Worm (Caenorhabditis elegans) whole organism, L1 larva: ENCODE data around the gene che-2.

ENCODE experiments used
- C16A3.4 ChIP-seq: fragments of 150-350 bp; optimal IDR thresholded peaks from 2 replicates; lab custom pipeline; 2014; ENCODE audit warnings: missing biosample characterization, missing genetic modification characterization
- C34B4.2 ChIP-seq: sonication (generic microtip); optimal IDR thresholded peaks from 2 replicates; lab custom pipeline; 2017; ENCODE audit warnings: mild to moderate bottlenecking, missing genetic modification characterization, missing compliant biosample characterization
- F16B12.6 ChIP-seq: fragments of 150-350 bp; optimal IDR thresholded peaks from 2 replicates; lab custom pipeline; 2014; ENCODE audit warnings: missing biosample characterization, missing genetic modification characterization
- aha-1 ChIP-seq: fragments of 150-350 bp; optimal IDR thresholded peaks from 2 replicates; lab custom pipeline; 2014; ENCODE audit warnings: missing biosample characterization, missing genetic modification characterization
- blmp-1 ChIP-seq: fragments of 150-350 bp; optimal IDR thresholded peaks from 2 replicates; lab custom pipeline; 2014; ENCODE audit warnings: missing biosample characterization, missing genetic modification characterization
- ceh-63 ChIP-seq: fragments of 200-800 bp; sonication (Bioruptor generic); optimal IDR thresholded peaks from 2 replicates; lab custom pipeline; 2018; ENCODE audit warnings: mild to moderate bottlenecking, missing genetic modification characterization, missing compliant biosample characterization
- ceh-88 ChIP-seq: fragments of 200-800 bp; sonication (Bioruptor generic); IDR thresholded peaks from 2 replicates; pipeline ENCODE4 v1.3.6; 2022; ENCODE audit warnings: missing genetic modification characterization, missing compliant biosample characterization
- ceh-90 ChIP-seq: sonication (generic microtip); optimal IDR thresholded peaks from 2 replicates; lab custom pipeline; 2016; ENCODE audit warnings: missing genetic modification characterization, missing compliant biosample characterization
- ces-1 ChIP-seq: fragments of 150-350 bp; optimal IDR thresholded peaks from 2 replicates; lab custom pipeline; 2014; ENCODE audit warnings: missing biosample characterization, missing genetic modification reagents, missing genetic modification characterization
- dpl-1 ChIP-seq, 3 experiments: fragments of 150-350 bp in 2 of 3; sonication (generic microtip) in 1 of 3; optimal IDR thresholded peaks; 2 replicates each; lab custom pipeline; 2014 to 2017; ENCODE audit warnings: missing biosample characterization in 3 of 3, missing genetic modification characterization in 3 of 3, missing genetic modification reagents in 3 of 3
- efl-1 ChIP-seq, 4 experiments: fragments of 150-350 bp; optimal IDR thresholded peaks in 3 of 4; peaks in 1 of 4; 1 replicate in 1 of 4; 2 replicates in 3 of 4; lab custom pipeline; 2014; ENCODE audit warnings: missing biosample characterization in 2 of 4, missing genetic modification characterization in 2 of 4, missing genetic modification reagents in 2 of 4
- efl-3 ChIP-seq: fragments of 200-800 bp; sonication (Bioruptor generic); optimal IDR thresholded peaks from 2 replicates; lab custom pipeline; 2018; ENCODE audit warnings: mild to moderate bottlenecking, missing genetic modification characterization, missing compliant biosample characterization
- egl-13 ChIP-seq: sonication (generic microtip); optimal IDR thresholded peaks from 2 replicates; lab custom pipeline; 2016; ENCODE audit warnings: missing genotype, missing genetic modification reagents, missing genetic modification characterization, missing compliant biosample characterization
- elt-2 ChIP-seq: sonication (generic microtip); optimal IDR thresholded peaks from 2 replicates; lab custom pipeline; 2016; ENCODE audit warnings: missing genetic modification characterization, mild to moderate bottlenecking, inconsistent platforms, missing compliant biosample characterization, missing genetic modification reagents
- fkh-4 ChIP-seq: sonication (generic microtip); optimal IDR thresholded peaks from 2 replicates; lab custom pipeline; 2016; ENCODE audit warnings: missing compliant biosample characterization, missing genetic modification characterization, borderline replicate concordance
- hlh-17 ChIP-seq: fragments of 200-800 bp; sonication (Bioruptor generic); optimal IDR thresholded peaks from 2 replicates; lab custom pipeline; 2018; ENCODE audit warnings: missing genetic modification characterization, mild to moderate bottlenecking, missing compliant biosample characterization, moderate library complexity, borderline replicate concordance
- hlh-4 ChIP-seq: sonication (generic microtip); optimal IDR thresholded peaks from 2 replicates; lab custom pipeline; 2016; ENCODE audit warnings: mild to moderate bottlenecking, missing genetic modification characterization, missing compliant biosample characterization
- irx-1 ChIP-seq: sonication (generic microtip); optimal IDR thresholded peaks from 2 replicates; lab custom pipeline; 2016; ENCODE audit warnings: missing genetic modification characterization, missing compliant biosample characterization
- lin-13 ChIP-seq: fragments of 150-350 bp; optimal IDR thresholded peaks from 2 replicates; lab custom pipeline; 2014; ENCODE audit warnings: missing biosample characterization, missing genetic modification reagents, missing genetic modification characterization
- lin-14 ChIP-seq: fragments of 200-800 bp; sonication (Bioruptor generic); optimal IDR thresholded peaks from 2 replicates; lab custom pipeline; 2018; ENCODE audit warnings: mild to moderate bottlenecking, missing genetic modification characterization, moderate library complexity, missing compliant biosample characterization
- lin-15B ChIP-seq: fragments of 150-350 bp; sonication (generic microtip); optimal IDR thresholded peaks from 3 replicates; lab custom pipeline; 2014; ENCODE audit warnings: missing biosample characterization, missing genetic modification characterization
- lin-35 ChIP-seq, 2 experiments: fragments of 150-350 bp; optimal IDR thresholded peaks; 2 replicates each; lab custom pipeline; 2014; ENCODE audit warnings: missing biosample characterization in 2 of 2, missing genetic modification characterization in 2 of 2, missing genetic modification reagents in 2 of 2
- lin-39 ChIP-seq: fragments of 150-350 bp; optimal IDR thresholded peaks from 2 replicates; lab custom pipeline; 2014; ENCODE audit warnings: missing biosample characterization, missing genetic modification reagents, missing genetic modification characterization
- lir-3 ChIP-seq: sonication (generic microtip); optimal IDR thresholded peaks from 2 replicates; lab custom pipeline; 2016; ENCODE audit warnings: mild to moderate bottlenecking, missing genetic modification characterization, moderate library complexity, missing compliant biosample characterization; ENCODE audit not compliant: poor library complexity
- lsy-2 ChIP-seq, 2 experiments: fragments of 150-350 bp; optimal IDR thresholded peaks; 2 replicates each; lab custom pipeline; 2014; ENCODE audit warnings: missing biosample characterization in 2 of 2, missing genetic modification characterization in 2 of 2
- mdl-1 ChIP-seq, 2 experiments: fragments of 150-350 bp; optimal IDR thresholded peaks; 2 replicates each; lab custom pipeline; 2014 to 2017; ENCODE audit warnings: missing biosample characterization in 2 of 2, missing genetic modification characterization in 2 of 2, inconsistent platforms in 1 of 2
- mef-2 ChIP-seq: fragments of 150-350 bp; optimal IDR thresholded peaks from 2 replicates; lab custom pipeline; 2014; ENCODE audit warnings: missing biosample characterization, missing genetic modification characterization
- mep-1 ChIP-seq: fragments of 150-350 bp; optimal IDR thresholded peaks from 2 replicates; lab custom pipeline; 2014; ENCODE audit warnings: missing biosample characterization, missing genetic modification characterization
- nhr-11 ChIP-seq: fragments of 150-350 bp; optimal IDR thresholded peaks from 2 replicates; lab custom pipeline; 2014; ENCODE audit warnings: missing biosample characterization, missing genetic modification characterization
- nhr-12 ChIP-seq: sonication (generic microtip); optimal IDR thresholded peaks from 2 replicates; lab custom pipeline; 2017; ENCODE audit warnings: missing biosample characterization, missing genetic modification characterization
- nhr-20 ChIP-seq: sonication (generic microtip); optimal IDR thresholded peaks from 2 replicates; lab custom pipeline; 2016; ENCODE audit warnings: mild to moderate bottlenecking, missing genetic modification characterization, missing compliant biosample characterization
- nhr-237 ChIP-seq: fragments of 150-350 bp; optimal IDR thresholded peaks from 2 replicates; lab custom pipeline; 2014; ENCODE audit warnings: missing biosample characterization, missing genetic modification characterization
- nhr-47 ChIP-seq: sonication (generic microtip); optimal IDR thresholded peaks from 2 replicates; lab custom pipeline; 2016; ENCODE audit warnings: mild to moderate bottlenecking, missing genetic modification characterization, moderate library complexity, missing compliant biosample characterization
- nhr-76 ChIP-seq: sonication (generic microtip); optimal IDR thresholded peaks from 2 replicates; lab custom pipeline; 2017; ENCODE audit warnings: missing biosample characterization, missing genetic modification characterization
- nhr-77 ChIP-seq: fragments of 150-350 bp; optimal IDR thresholded peaks from 2 replicates; lab custom pipeline; 2014; ENCODE audit warnings: missing biosample characterization, missing genetic modification characterization
- nhr-84 ChIP-seq: sonication (generic microtip); optimal IDR thresholded peaks from 2 replicates; lab custom pipeline; 2017; ENCODE audit warnings: missing biosample characterization, missing genetic modification characterization
- nhr-85 ChIP-seq: sonication (generic microtip); peaks from one replicate; lab custom pipeline; 2016; ENCODE audit warnings: missing genetic modification characterization, inconsistent platforms, missing compliant biosample characterization
- pag-3 ChIP-seq: sonication (generic microtip); optimal IDR thresholded peaks from 2 replicates; lab custom pipeline; 2017; ENCODE audit warnings: missing genetic modification characterization, mild to moderate bottlenecking, missing compliant biosample characterization, antibody characterized with exemption, borderline replicate concordance; ENCODE audit not compliant: insufficient read depth
- rnt-1 ChIP-seq: sonication (generic microtip); optimal IDR thresholded peaks from 2 replicates; lab custom pipeline; 2016; ENCODE audit warnings: mild to moderate bottlenecking, missing genetic modification characterization, moderate library complexity, missing compliant biosample characterization
- skn-1 ChIP-seq: fragments of 150-350 bp; optimal IDR thresholded peaks from 2 replicates; lab custom pipeline; 2014; ENCODE audit warnings: missing biosample characterization, missing genetic modification characterization
- snu-23 ChIP-seq: sonication (generic microtip); optimal IDR thresholded peaks from 2 replicates; lab custom pipeline; 2016; ENCODE audit warnings: missing genetic modification characterization, missing compliant biosample characterization
- sup-37 ChIP-seq: fragments of 200-800 bp; sonication (Bioruptor generic); optimal IDR thresholded peaks from 2 replicates; lab custom pipeline; 2018; ENCODE audit warnings: mild to moderate bottlenecking, missing genetic modification characterization, missing compliant biosample characterization
- swsn-7 ChIP-seq: sonication (generic microtip); optimal IDR thresholded peaks from 2 replicates; lab custom pipeline; 2016; ENCODE audit warnings: missing genetic modification characterization, missing compliant biosample characterization
- tbx-2 ChIP-seq: sonication (generic microtip); optimal IDR thresholded peaks from 2 replicates; lab custom pipeline; 2016; ENCODE audit warnings: missing genetic modification characterization, missing compliant biosample characterization
- tlp-1 ChIP-seq: fragments of 150-350 bp; optimal IDR thresholded peaks from 2 replicates; lab custom pipeline; 2014; ENCODE audit warnings: missing biosample characterization, missing genetic modification characterization
- unc-130 ChIP-seq: fragments of 150-350 bp; optimal IDR thresholded peaks from 2 replicates; lab custom pipeline; 2017; ENCODE audit warnings: missing biosample characterization, missing genetic modification characterization, inconsistent platforms
- unc-30 ChIP-seq: sonication (generic microtip); optimal IDR thresholded peaks from 2 replicates; lab custom pipeline; 2017; ENCODE audit warnings: missing biosample characterization, missing genetic modification characterization
- unc-86 ChIP-seq: sonication (generic microtip); optimal IDR thresholded peaks from 2 replicates; lab custom pipeline; 2016; ENCODE audit warnings: missing genetic modification characterization, missing compliant biosample characterization
- unc-98 ChIP-seq: fragments of 200-800 bp; sonication (Bioruptor generic); IDR thresholded peaks from 2 replicates; pipeline ENCODE4 v1.3.6; 2022; ENCODE audit warnings: missing genetic modification characterization, missing compliant biosample characterization
- vab-15 ChIP-seq: sonication (generic microtip); optimal IDR thresholded peaks from 2 replicates; lab custom pipeline; 2017; ENCODE audit warnings: missing genotype, mild to moderate bottlenecking, missing genetic modification characterization, missing compliant biosample characterization
- zag-1 ChIP-seq: fragments of 150-350 bp; optimal IDR thresholded peaks from 2 replicates; lab custom pipeline; 2014; ENCODE audit warnings: missing biosample characterization, missing genetic modification characterization
- zip-4 ChIP-seq: fragments of 200-800 bp; sonication (Bioruptor generic); optimal IDR thresholded peaks from 2 replicates; lab custom pipeline; 2018; ENCODE audit warnings: mild to moderate bottlenecking, missing genetic modification characterization, moderate library complexity, missing compliant biosample characterization

The che-2 gene

ce11 chrX:504046-504843 lies 23.0 kb downstream of the che-2 start:
- TF ChIP-seq mep-1 (tag; lab: Kevin White, UChicago), result no peak
- no peak for TF ChIP-seq dpl-1 (GFP tag; optimal IDR thresholded peaks at IDR 0.05; lab: Kevin White, UChicago)
- no peak for TF ChIP-seq vab-15
- TF ChIP-seq elt-2 (tag; lab: Kevin White, UChicago), result no peak
- no peak for TF ChIP-seq nhr-20 (tag; lab: Kevin White, UChicago)
- TF ChIP-seq nhr-76 (tag; lab: Kevin White, UChicago), result no peak
- no peak for TF ChIP-seq lin-13 (GFP tag; lab: Kevin White, UChicago)
- peak; percentile 17 for TF ChIP-seq pag-3 (tag; lab: Kevin White, UChicago)
- no peak for TF ChIP-seq unc-86 (tag; lab: Kevin White, UChicago)
- TF ChIP-seq zag-1 (tag; lab: Kevin White, UChicago), result no peak
- no peak for TF ChIP-seq C16A3.4 (tag; lab: Kevin White, UChicago)
- TF ChIP-seq lin-35 (GFP tag; optimal IDR thresholded peaks at IDR 0.05; lab: Kevin White, UChicago), result peak in 1 of 2 experiments; percentile 25
- no peak for TF ChIP-seq nhr-47
- TF ChIP-seq lin-39 (tag; lab: Kevin White, UChicago), result no peak
- TF ChIP-seq nhr-11 (tag; lab: Kevin White, UChicago), result no peak
- no peak for TF ChIP-seq mdl-1 (tag; optimal IDR thresholded peaks at IDR 0.05; lab: Kevin White, UChicago)
- TF ChIP-seq skn-1 (tag; lab: Kevin White, UChicago), result no peak
- no peak for TF ChIP-seq tlp-1 (tag; lab: Kevin White, UChicago)
- TF ChIP-seq lsy-2 (tag; optimal IDR thresholded peaks at IDR 0.05; lab: Kevin White, UChicago), result peak in 1 of 2 experiments; percentile 68
- TF ChIP-seq ceh-90, result no peak
- no peak for TF ChIP-seq mef-2 (tag; lab: Kevin White, UChicago)
- no peak for TF ChIP-seq zip-4
- no peak for TF ChIP-seq irx-1
- TF ChIP-seq efl-3 (GFP tag; lab: Kevin White, UChicago), result no peak
- no peak for TF ChIP-seq ceh-63 (GFP tag; lab: Kevin White, UChicago)
- TF ChIP-seq aha-1 (tag; lab: Kevin White, UChicago), result no peak
- TF ChIP-seq ces-1 (GFP tag; lab: Kevin White, UChicago), result no peak
- no peak for TF ChIP-seq tbx-2 (tag; lab: Kevin White, UChicago)
- no peak for TF ChIP-seq lin-15B (tag; lab: Kevin White, UChicago)
- no peak for TF ChIP-seq hlh-4 (tag; lab: Kevin White, UChicago)
- peak; percentile 36 for TF ChIP-seq rnt-1 (tag; lab: Kevin White, UChicago)
- TF ChIP-seq unc-30 (tag; lab: Kevin White, UChicago), result no peak
- no peak for TF ChIP-seq lir-3 (tag; lab: Kevin White, UChicago)
- no peak for TF ChIP-seq nhr-12 (tag; lab: Kevin White, UChicago)
- peak; percentile 40 for TF ChIP-seq lin-14 (GFP tag; lab: Kevin White, UChicago)
- no peak for TF ChIP-seq F16B12.6 (tag; lab: Kevin White, UChicago)
- no peak for TF ChIP-seq fkh-4 (tag; lab: Kevin White, UChicago)
- peak; percentile 83 for TF ChIP-seq blmp-1 (tag; lab: Kevin White, UChicago)
- TF ChIP-seq C34B4.2 (tag; lab: Kevin White, UChicago), result no peak
- no peak for TF ChIP-seq sup-37
- no peak for TF ChIP-seq ceh-88 (GFP tag; lab: Robert Waterston, UW)
- TF ChIP-seq nhr-84, result no peak
- TF ChIP-seq unc-130 (tag; lab: Kevin White, UChicago), result peak; percentile 3
- TF ChIP-seq nhr-237 (tag; lab: Kevin White, UChicago), result no peak
- peak; percentile 15 for TF ChIP-seq snu-23 (GFP tag; lab: Kevin White, UChicago)
- TF ChIP-seq swsn-7 (tag; lab: Kevin White, UChicago), result no peak
- TF ChIP-seq efl-1 (optimal IDR thresholded peaks at IDR 0.05; lab: Kevin White, UChicago), result no peak
- peak in 1 of 2 experiments; percentile 78 for TF ChIP-seq efl-1 (GFP tag; optimal IDR thresholded peaks at IDR 0.05 in 1 of 2; lab: Kevin White, UChicago)
- TF ChIP-seq nhr-85 (tag; lab: Kevin White, UChicago), result peak; percentile 73
- TF ChIP-seq egl-13 (tag; lab: Kevin White, UChicago), result no peak
- TF ChIP-seq nhr-77, result no peak
- no peak for TF ChIP-seq unc-98 (GFP tag; lab: Robert Waterston, UW)
- TF ChIP-seq hlh-17 (GFP tag; lab: Kevin White, UChicago), result no peak
